Fruit fly (Drosophila melanogaster) whole organism, embryonic: ENCODE data around the gene usp.
A peak's percentile ranks its signal among the peaks of the same experiment; 100 is the strongest.

ENCODE experiments used
- B-H2 ChIP-seq: fragments of 200-800 bp; sonication (Bioruptor generic); optimal IDR thresholded peaks from 2 replicates; lab custom pipeline; 2018; ENCODE audit warnings: missing biosample characterization, mild to moderate bottlenecking, missing genetic modification characterization
- CG1233 ChIP-seq: fragments of 200-800 bp; sonication (Bioruptor generic); optimal IDR thresholded peaks from 4 replicates; lab custom pipeline; 2018; ENCODE audit warnings: missing biosample characterization, mild to moderate bottlenecking, missing genetic modification characterization
- CG13624 ChIP-seq: fragments of 200-800 bp; sonication (Bioruptor generic); optimal IDR thresholded peaks from 2 replicates; lab custom pipeline; 2016; ENCODE audit warnings: missing biosample characterization, missing genetic modification characterization
- CG13894 ChIP-seq: fragments of 200-800 bp; sonication (Bioruptor generic); optimal IDR thresholded peaks from 3 replicates; lab custom pipeline; 2018; ENCODE audit warnings: missing biosample characterization, mild to moderate bottlenecking, missing genetic modification characterization, moderate library complexity
- CG14965 ChIP-seq: fragments of 200-800 bp; sonication (Bioruptor generic); optimal IDR thresholded peaks from 2 replicates; lab custom pipeline; 2016; ENCODE audit warnings: missing biosample characterization, missing genetic modification characterization, borderline replicate concordance
- CG2120 ChIP-seq: fragments of 200-800 bp; sonication (Bioruptor generic); optimal IDR thresholded peaks from 3 replicates; lab custom pipeline; 2016; ENCODE audit warnings: missing biosample characterization, missing genetic modification characterization
- CG2712 ChIP-seq: fragments of 200-800 bp; optimal IDR thresholded peaks from 3 replicates; lab custom pipeline; 2019; ENCODE audit warnings: missing biosample characterization, mild to moderate bottlenecking, missing genetic modification characterization, moderate library complexity
- CG3163 ChIP-seq: fragments of 200-800 bp; sonication (Bioruptor generic); optimal IDR thresholded peaks from 3 replicates; lab custom pipeline; 2016; ENCODE audit warnings: missing biosample characterization, missing genetic modification characterization
- CG3407 ChIP-seq: fragments of 200-800 bp; sonication (Bioruptor generic); optimal IDR thresholded peaks from 2 replicates; lab custom pipeline; 2018; ENCODE audit warnings: missing biosample characterization, mild to moderate bottlenecking, missing genetic modification characterization
- CG34376 ChIP-seq: fragments of 200-800 bp; sonication (Bioruptor generic); optimal IDR thresholded peaks from 2 replicates; lab custom pipeline; 2018; ENCODE audit warnings: missing biosample characterization, mild to moderate bottlenecking, missing genetic modification characterization
- CG34422 ChIP-seq: fragments of 200-800 bp; sonication (Bioruptor generic); IDR thresholded peaks from 3 replicates; pipeline ENCODE4 v1.3.6; 2022; ENCODE audit warnings: missing biosample characterization, missing genetic modification characterization
- CG3838 ChIP-seq: fragments of 200-800 bp; sonication (Bioruptor generic); optimal IDR thresholded peaks from 3 replicates; lab custom pipeline; 2016; ENCODE audit warnings: missing biosample characterization, missing genetic modification characterization
- CG4404 ChIP-seq: fragments of 200-800 bp; sonication (Bioruptor generic); IDR thresholded peaks from 2 replicates; pipeline ENCODE4 v1.3.6; 2022; ENCODE audit warnings: missing biosample characterization, missing genetic modification characterization
- CG4707 ChIP-seq: fragments of 200-800 bp; sonication (Bioruptor generic); optimal IDR thresholded peaks from 2 replicates; lab custom pipeline; 2018; ENCODE audit warnings: missing biosample characterization, mild to moderate bottlenecking, missing genetic modification characterization, moderate library complexity
- CG7271 ChIP-seq: fragments of 200-800 bp; sonication (Bioruptor generic); optimal IDR thresholded peaks from 2 replicates; lab custom pipeline; 2018; ENCODE audit warnings: missing biosample characterization, mild to moderate bottlenecking, missing genetic modification characterization, moderate library complexity
- CG7556 ChIP-seq: fragments of 200-800 bp; sonication (Bioruptor generic); optimal IDR thresholded peaks from 2 replicates; lab custom pipeline; 2017; ENCODE audit warnings: missing biosample characterization, mild to moderate bottlenecking, missing genetic modification characterization
- CG7987 ChIP-seq: fragments of 200-800 bp; sonication (Bioruptor generic); optimal IDR thresholded peaks from 2 replicates; lab custom pipeline; 2018; ENCODE audit warnings: missing biosample characterization, mild to moderate bottlenecking, missing genetic modification characterization, moderate library complexity
- CG8359 ChIP-seq: fragments of 200-800 bp; sonication (Bioruptor generic); optimal IDR thresholded peaks from 2 replicates; lab custom pipeline; 2017; ENCODE audit warnings: missing biosample characterization, mild to moderate bottlenecking, missing genetic modification characterization, borderline replicate concordance
- CG9727 ChIP-seq: fragments of 200-800 bp; sonication (Bioruptor generic); optimal IDR thresholded peaks from 3 replicates; lab custom pipeline; 2017; ENCODE audit warnings: missing biosample characterization, mild to moderate bottlenecking, missing genetic modification characterization
- CHES-1-like ChIP-seq: fragments of 200-800 bp; sonication (Bioruptor generic); optimal IDR thresholded peaks from 2 replicates; lab custom pipeline; 2016; ENCODE audit warnings: missing biosample characterization, missing genetic modification characterization
- Camta ChIP-seq: fragments of 200-800 bp; sonication (Bioruptor generic); optimal IDR thresholded peaks from 2 replicates; lab custom pipeline; 2016; ENCODE audit warnings: missing biosample characterization, missing genetic modification characterization
- Dp ChIP-seq: fragments of 200-800 bp; sonication (Bioruptor generic); optimal IDR thresholded peaks from 2 replicates; lab custom pipeline; 2018; ENCODE audit warnings: missing biosample characterization, mild to moderate bottlenecking, missing genetic modification characterization, moderate library complexity
- Ets65A ChIP-seq: fragments of 200-800 bp; sonication (Bioruptor generic); peaks from one replicate; lab custom pipeline; 2016; ENCODE audit warnings: missing biosample characterization, missing genetic modification characterization
- Ets97D ChIP-seq: fragments of 200-800 bp; sonication (Bioruptor generic); optimal IDR thresholded peaks from 3 replicates; lab custom pipeline; 2016; ENCODE audit warnings: missing biosample characterization, missing genetic modification characterization
- HmgZ ChIP-seq: fragments of 200-800 bp; sonication (Bioruptor generic); optimal IDR thresholded peaks from 2 replicates; lab custom pipeline; 2018; ENCODE audit warnings: missing biosample characterization, mild to moderate bottlenecking, missing genetic modification characterization
- Hr3 ChIP-seq: fragments of 200-800 bp; sonication (Bioruptor generic); optimal IDR thresholded peaks from 3 replicates; lab custom pipeline; 2016; ENCODE audit warnings: missing biosample characterization, missing genetic modification characterization
- Hsf ChIP-seq: fragments of 200-800 bp; sonication (Bioruptor generic); optimal IDR thresholded peaks from 3 replicates; lab custom pipeline; 2016; ENCODE audit warnings: missing biosample characterization, missing genetic modification characterization
- NC2α ChIP-seq: fragments of 200-800 bp; sonication (Bioruptor generic); optimal IDR thresholded peaks from 2 replicates; lab custom pipeline; 2016; ENCODE audit warnings: missing biosample characterization, missing genetic modification characterization
- NK7.1 ChIP-seq: fragments of 200-800 bp; sonication (Bioruptor generic); optimal IDR thresholded peaks from 3 replicates; lab custom pipeline; 2016; ENCODE audit warnings: missing biosample characterization, missing genetic modification characterization
- Side ChIP-seq: fragments of 200-800 bp; sonication (Bioruptor generic); optimal IDR thresholded peaks from 2 replicates; lab custom pipeline; 2016; ENCODE audit warnings: missing biosample characterization, missing genetic modification characterization
- Sin3A ChIP-seq: fragments of >200 bp; optimal IDR thresholded peaks from 2 replicates; lab custom pipeline; 2018
- Ssrp ChIP-seq: fragments of 200-800 bp; sonication (Bioruptor generic); optimal IDR thresholded peaks from 2 replicates; lab custom pipeline; 2018; ENCODE audit warnings: missing biosample characterization, mild to moderate bottlenecking, missing genetic modification characterization, moderate library complexity
- TFAM ChIP-seq: fragments of 200-800 bp; sonication (Bioruptor generic); optimal IDR thresholded peaks from 2 replicates; lab custom pipeline; 2017; ENCODE audit warnings: missing biosample characterization, missing genetic modification characterization, inconsistent platforms
- Trl ChIP-seq, 3 experiments: fragments of >200 bp in 2 of 3; fragments of 200-800 bp in 1 of 3; sonication (Bioruptor generic) in 1 of 3; optimal IDR thresholded peaks; 2 replicates in 1 of 3; 3 replicates in 2 of 3; lab custom pipeline; 2016 to 2017; ENCODE audit warnings: missing biosample characterization in 1 of 3, missing genetic modification characterization in 1 of 3
- Vsx1 ChIP-seq: fragments of 200-800 bp; sonication (Bioruptor generic); optimal IDR thresholded peaks from 2 replicates; lab custom pipeline; 2017; ENCODE audit warnings: missing biosample characterization, mild to moderate bottlenecking, missing genetic modification characterization, missing genetic modification reagents
- al ChIP-seq: fragments of 200-800 bp; sonication (Bioruptor generic); IDR thresholded peaks from 2 replicates; pipeline ENCODE4 v1.3.6; 2022; ENCODE audit warnings: missing biosample characterization, missing genetic modification characterization
- cato ChIP-seq: fragments of 200-800 bp; sonication (Bioruptor generic); optimal IDR thresholded peaks from 2 replicates; lab custom pipeline; 2016; ENCODE audit warnings: missing biosample characterization, missing genetic modification characterization, borderline replicate concordance
- disco-r ChIP-seq: fragments of 200-800 bp; sonication (Bioruptor generic); optimal IDR thresholded peaks from 2 replicates; lab custom pipeline; 2016; ENCODE audit warnings: missing biosample characterization, missing genetic modification characterization
- grau ChIP-seq: fragments of 200-800 bp; optimal IDR thresholded peaks from 3 replicates; lab custom pipeline; 2019; ENCODE audit warnings: missing biosample characterization, mild to moderate bottlenecking, missing genetic modification characterization, moderate library complexity
- hb ChIP-seq: fragments of 200-800 bp; sonication (Bioruptor generic); IDR thresholded peaks from 3 replicates; pipeline ENCODE4 v1.3.6; 2022; ENCODE audit warnings: missing biosample characterization, missing genetic modification characterization; ENCODE audit not compliant: partially characterized antibody
- hth ChIP-seq: fragments of >200 bp; optimal IDR thresholded peaks from 2 replicates; lab custom pipeline; 2017; ENCODE audit warnings: inconsistent platforms
- jing ChIP-seq: fragments of 200-800 bp; sonication (Bioruptor generic); optimal IDR thresholded peaks from 2 replicates; lab custom pipeline; 2018; ENCODE audit warnings: missing biosample characterization, mild to moderate bottlenecking, missing genetic modification characterization
- kah ChIP-seq: fragments of 200-800 bp; sonication (Bioruptor generic); optimal IDR thresholded peaks from 2 replicates; lab custom pipeline; 2018; ENCODE audit warnings: missing biosample characterization, mild to moderate bottlenecking, missing genetic modification characterization
- ken ChIP-seq: fragments of 200-800 bp; sonication (Bioruptor generic); IDR thresholded peaks from 3 replicates; pipeline ENCODE4 v1.3.6; 2022; ENCODE audit warnings: missing biosample characterization, missing genetic modification characterization
- pho ChIP-seq: fragments of 200-800 bp; sonication (Bioruptor generic); optimal IDR thresholded peaks from 2 replicates; lab custom pipeline; 2016; ENCODE audit warnings: missing biosample characterization, missing genetic modification characterization
- repo ChIP-seq: fragments of 200-800 bp; sonication (Bioruptor generic); optimal IDR thresholded peaks from 2 replicates; lab custom pipeline; 2016; ENCODE audit warnings: missing biosample characterization, missing genetic modification characterization
- shn ChIP-seq: fragments of 200-800 bp; sonication (Bioruptor generic); optimal IDR thresholded peaks from 3 replicates; lab custom pipeline; 2016; ENCODE audit warnings: missing biosample characterization, missing genetic modification characterization
- sna ChIP-seq: fragments of 200-800 bp; sonication (Bioruptor generic); IDR thresholded peaks from 2 replicates; pipeline ENCODE4 v1.3.6; 2022; ENCODE audit warnings: missing biosample characterization, missing genetic modification characterization; ENCODE audit not compliant: partially characterized antibody
- stwl ChIP-seq: fragments of 200-800 bp; sonication (Bioruptor generic); optimal IDR thresholded peaks from 3 replicates; lab custom pipeline; 2018; ENCODE audit warnings: missing biosample characterization, mild to moderate bottlenecking, missing genetic modification characterization, moderate library complexity
- unpg ChIP-seq: fragments of 200-800 bp; sonication (Bioruptor generic); optimal IDR thresholded peaks from 3 replicates; lab custom pipeline; 2018; ENCODE audit warnings: missing biosample characterization, mild to moderate bottlenecking, missing genetic modification characterization, moderate library complexity

Gene usp

DNA sequence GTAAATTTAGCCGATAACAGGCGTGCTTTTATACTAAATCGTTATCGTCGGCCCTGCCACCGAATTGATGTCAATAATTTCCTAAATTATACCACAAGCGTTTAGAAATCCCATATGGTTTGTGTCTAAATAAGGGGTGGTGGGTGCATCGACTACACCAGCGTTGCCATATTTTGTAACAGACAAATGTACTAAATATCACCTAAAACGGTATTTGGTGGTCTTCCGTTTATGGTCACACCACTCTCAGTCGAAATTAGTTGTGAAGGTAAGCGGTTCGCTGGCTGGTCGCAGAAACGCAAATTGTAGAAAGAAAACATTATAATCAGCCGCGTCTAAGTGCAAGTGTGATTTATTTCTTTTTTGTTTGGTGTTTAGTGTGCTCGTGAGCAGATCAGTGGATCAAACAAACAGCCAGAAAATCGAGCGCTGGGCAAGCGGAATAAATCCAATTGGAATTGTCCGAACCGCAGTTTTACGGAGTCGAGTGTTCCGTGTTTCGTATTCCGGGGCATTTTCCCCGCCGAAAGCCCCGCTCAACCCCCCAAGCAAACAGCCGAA is 38.3 kb upstream of the usp start, which contains the start of the genes CG16903 and Unc-76 (continued):
- TF ChIP-seq CG8359 (GFP tag; lab: Kevin White, UChicago) (no peak), CG3838 (GFP tag; lab: Kevin White, UChicago) (no peak), CG3407 (no peak), CG13624 (GFP tag; lab: Kevin White, UChicago) (peak; percentile 67), CG7556 (GFP tag; lab: Kevin White, UChicago) (peak; percentile 24), CG9727 (peak; percentile 7), disco-r (no peak), Ets65A (GFP tag; lab: Kevin White, UChicago) (peak; percentile 88), Camta (no peak), NC2α (no peak), CG3163 (GFP tag; lab: Kevin White, UChicago) (peak; percentile 25), CG34422 (0 out of 3 replicates have a peak, but pooled peaks have one; percentile 28), CG14965 (no peak), Ets97D (GFP tag; lab: Kevin White, UChicago) (peak; percentile 95), Hsf (no peak), CG7987 (peak; percentile 69), pho (GFP tag; lab: Kevin White, UChicago) (peak; percentile 39), shn (GFP tag; lab: Kevin White, UChicago) (peak; percentile 3), Hr3 (GFP tag; lab: Kevin White, UChicago) (peak; percentile 5), unpg (peak; percentile 36), jing (GFP tag; lab: Kevin White, UChicago) (no peak), Vsx1 (no peak), CG4707 (GFP tag; lab: Kevin White, UChicago) (peak; percentile 40), CG2120 (peak; percentile 22), NK7.1 (GFP tag; lab: Kevin White, UChicago) (no peak), hth (lab: Kevin White, UChicago) (no peak), kah (GFP tag; lab: Kevin White, UChicago) (peak; percentile 52), grau (tag; lab: Kevin White, UChicago) (peak; percentile 51), Side (GFP tag; lab: Kevin White, UChicago) (no peak), ken (GFP tag; lab: Robert Waterston, UW) (no peak), stwl (tag; lab: Kevin White, UChicago) (peak; percentile 75), CG1233 (GFP tag; lab: Kevin White, UChicago) (peak; percentile 17), CG4404 (GFP tag; lab: Robert Waterston, UW) (no peak), Sin3A (lab: Kevin White, UChicago) (peak; percentile 77), Dp (GFP tag; lab: Kevin White, UChicago) (peak; percentile 65), CG7271 (tag; lab: Kevin White, UChicago) (peak; percentile 20), al (GFP tag; lab: Robert Waterston, UW) (0 out of 2 replicates have a peak, but pooled peaks have one; percentile 20), repo (GFP tag; lab: Kevin White, UChicago) (no peak), B-H2 (GFP tag; lab: Kevin White, UChicago) (peak; percentile 81), Trl (optimal IDR thresholded peaks at IDR 0.05; lab: Kevin White, UChicago) (no peak), Trl (GFP tag; optimal IDR thresholded peaks at IDR 0.05; lab: Kevin White, UChicago) (peak; percentile 51), TFAM (GFP tag; lab: Kevin White, UChicago) (no peak), CG2712 (tag; lab: Kevin White, UChicago) (peak; percentile 72), Ssrp (tag; lab: Kevin White, UChicago) (no peak), CHES-1-like (peak; percentile 66), HmgZ (tag; lab: Kevin White, UChicago) (peak; percentile 82), hb (GFP tag; lab: Robert Waterston, UW) (no peak), CG13894 (tag; lab: Kevin White, UChicago) (peak; percentile 87), sna (GFP tag; lab: Robert Waterston, UW) (no peak), cato (GFP tag; lab: Kevin White, UChicago) (no peak), CG34376 (peak; percentile 72)
